Fruit fly (Drosophila melanogaster): Measurements from ENCODE around the gene Rcd4.

- TF ChIP-seq CTCF (optimal IDR thresholded peaks at IDR 0.05) (no peak), CG8478 (optimal IDR thresholded peaks at IDR 0.05) (no peak)
Observed at dm6 chr2L:8394180-8394579, 11.5 kb downstream of the Rcd4 start, which contains the start of gene lectin-29Ca.
